Fruit fly (Drosophila melanogaster): Measurements from ENCODE around the gene CG15628.

Gene CG15628

DNA sequence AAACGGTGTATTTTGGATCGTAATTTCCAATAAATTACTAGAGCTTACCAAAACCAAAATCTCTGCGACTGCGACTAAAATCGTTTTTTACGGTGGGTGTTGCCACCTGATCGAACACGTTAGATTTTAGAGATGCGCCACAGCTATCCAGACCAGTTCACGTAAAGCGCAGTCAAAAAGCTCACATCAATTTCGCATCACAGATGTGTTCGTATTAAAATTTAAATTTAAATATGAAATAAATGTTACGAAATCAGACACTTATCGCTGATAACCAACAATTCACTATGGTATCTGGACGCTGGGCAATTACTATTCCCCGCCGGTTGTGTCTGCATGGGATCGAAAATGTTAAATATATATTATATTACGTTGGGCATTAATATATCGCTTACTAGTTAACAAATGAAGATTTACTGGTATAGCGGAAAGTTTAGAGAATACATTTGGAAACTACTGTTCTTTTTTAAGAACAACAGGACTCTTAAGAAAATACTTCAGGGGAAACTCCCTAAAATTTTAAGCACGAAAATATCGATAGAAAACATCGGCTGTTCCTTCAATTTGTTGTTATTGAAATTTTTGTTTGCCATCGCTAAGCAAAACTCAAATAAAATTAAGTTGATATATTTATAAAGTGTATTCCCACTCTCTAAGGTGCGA lies 25.7 kb downstream of the CG15628 start, which contains the start of the genes mxt and CG11927 (continued):
- TF ChIP-seq gem (tag; optimal IDR thresholded peaks at IDR 0.05) (no peak), Mad (GFP tag; optimal IDR thresholded peaks at IDR 0.05) (peak; percentile 31), CG7556 (GFP tag; optimal IDR thresholded peaks at IDR 0.05) (no peak), br (optimal IDR thresholded peaks at IDR 0.05) (no peak), fd96Cb (tag; optimal IDR thresholded peaks at IDR 0.05) (peak; percentile 28), CG6254 (GFP tag; optimal IDR thresholded peaks at IDR 0.05) (no peak), CG2116 (GFP tag; optimal IDR thresholded peaks at IDR 0.05) (peak; percentile 53), NfI (GFP tag; optimal IDR thresholded peaks at IDR 0.05) (peak; percentile 53), peb (GFP tag; IDR thresholded peaks at IDR 0.05) (no peak), CG11696 (GFP tag; IDR thresholded peaks at IDR 0.05) (no peak), tll (GFP tag; optimal IDR thresholded peaks at IDR 0.05) (no peak), prd (optimal IDR thresholded peaks at IDR 0.05) (no peak), prd (GFP tag; IDR thresholded peaks at IDR 0.05) (peak; percentile 65; the same call in 2 of the 3 replicates), Xbp1 (GFP tag; optimal IDR thresholded peaks at IDR 0.05) (peak; percentile 66), pfk (GFP tag; optimal IDR thresholded peaks at IDR 0.05) (no peak), nerfin-1 (tag; optimal IDR thresholded peaks at IDR 0.05) (no peak), CG15011 (GFP tag; optimal IDR thresholded peaks at IDR 0.05) (no peak), slp2 (GFP tag; optimal IDR thresholded peaks at IDR 0.05) (no peak), zen2 (GFP tag; IDR thresholded peaks at IDR 0.05; ENCODE audit: partially characterized antibody) (peak; percentile 86), Hsf (GFP tag; optimal IDR thresholded peaks at IDR 0.05) (peak; percentile 50), jing (GFP tag; optimal IDR thresholded peaks at IDR 0.05) (no peak), her (GFP tag; optimal IDR thresholded peaks at IDR 0.05) (no peak), twi (tag; optimal IDR thresholded peaks at IDR 0.05) (no peak), jumu (GFP tag; optimal IDR thresholded peaks at IDR 0.05) (no peak), bowl (GFP tag; IDR thresholded peaks at IDR 0.05) (no peak), gt (GFP tag; IDR thresholded peaks at IDR 0.05) (no peak), CG8290 (GFP tag; optimal IDR thresholded peaks at IDR 0.05) (peak; percentile 49), CG8290 (tag; optimal IDR thresholded peaks at IDR 0.05) (no peak), ttk (GFP tag; IDR thresholded peaks at IDR 0.05) (no peak), bbx (GFP tag; IDR thresholded peaks at IDR 0.05; ENCODE audit: partially characterized antibody) (peak; percentile 88), CG9609 (GFP tag; optimal IDR thresholded peaks at IDR 0.05) (peak; percentile 23), Fer3 (tag; optimal IDR thresholded peaks at IDR 0.05) (peak; percentile 22), CG13123 (GFP tag; optimal IDR thresholded peaks at IDR 0.05) (no peak), repo (GFP tag; optimal IDR thresholded peaks at IDR 0.05) (no peak), CG7745 (tag; optimal IDR thresholded peaks at IDR 0.05) (no peak), row (GFP tag; IDR thresholded peaks at IDR 0.05) (peak; percentile 80), H2.0 (GFP tag; IDR thresholded peaks at IDR 0.05) (peak; percentile 44; the same call in 1 of the 2 replicates), ap (GFP tag; IDR thresholded peaks at IDR 0.05) (no peak), dysf (GFP tag; IDR thresholded peaks at IDR 0.05) (0 out of 3 replicates have a peak, but pooled peaks have one; percentile 26), Dref (GFP tag; IDR thresholded peaks at IDR 0.05) (peak; percentile 73), PHDP (tag; optimal IDR thresholded peaks at IDR 0.05) (no peak), pzg (GFP tag; optimal IDR thresholded peaks at IDR 0.05) (peak; percentile 45), CG9727 (GFP tag; optimal IDR thresholded peaks at IDR 0.05) (peak; percentile 33), Nf-YC (tag; optimal IDR thresholded peaks at IDR 0.05) (peak; percentile 26), eve (GFP tag; optimal IDR thresholded peaks at IDR 0.05) (no peak), ken (GFP tag; IDR thresholded peaks at IDR 0.05) (peak; percentile 64; the same call in 2 of the 3 replicates), Xrp1 (GFP tag; IDR thresholded peaks at IDR 0.05) (no peak; the same call in 1 of the 2 replicates), hb (GFP tag; IDR thresholded peaks at IDR 0.05; ENCODE audit: partially characterized antibody) (peak; percentile 75), CG11560 (tag; IDR thresholded peaks at IDR 0.05) (no peak), knrl (GFP tag; IDR thresholded peaks at IDR 0.05; ENCODE audit: partially characterized antibody) (peak; percentile 88), CG14965 (GFP tag; optimal IDR thresholded peaks at IDR 0.05; ENCODE audit: borderline replicate concordance) (no peak)
